Worm (Caenorhabditis elegans): ENCODE results near the gene srx-22.

Gene srx-22

ce11 chrV:722889-723288 lies 43.1 kb downstream of the srx-22 start:
- TF ChIP-seq nhr-42 (GFP tag; IDR thresholded peaks at IDR 0.05) (no peak), aha-1 (tag) (peak; percentile 95), rbr-2 (tag; optimal IDR thresholded peaks at IDR 0.05) (no peak)

- TF ChIP-seq Y5F2A.4 (GFP tag; optimal IDR thresholded peaks at IDR 0.05): peak; percentile 33
- no peak for TF ChIP-seq nhr-76 (tag; optimal IDR thresholded peaks at IDR 0.05)
- no peak for TF ChIP-seq madf-9 (GFP tag; conservative IDR thresholded peaks at IDR 0.05)
- TF ChIP-seq pha-4 (GFP tag; IDR thresholded peaks at IDR 0.05): peak; percentile 67; the same call in 1 of the 2 replicates
- TF ChIP-seq pha-4 (tag; optimal IDR thresholded peaks at IDR 0.05): no peak
- TF ChIP-seq Y75B8A.6 (GFP tag; IDR thresholded peaks at IDR 0.05): peak; percentile 69; the same call in 1 of the 2 replicates
- TF ChIP-seq nhr-41 (GFP tag; IDR thresholded peaks at IDR 0.05): 0 out of 2 replicates have a peak, but pooled peaks have one; percentile 7
- TF ChIP-seq nhr-48 (tag; optimal IDR thresholded peaks at IDR 0.05): peak; percentile 68
- TF ChIP-seq saeg-2 (GFP tag; IDR thresholded peaks at IDR 0.05): peak; percentile 74
- TF ChIP-seq ztf-7 (tag; optimal IDR thresholded peaks at IDR 0.05): peak; percentile 66
- TF ChIP-seq fkh-10 (GFP tag; optimal IDR thresholded peaks at IDR 0.05): no peak
- TF ChIP-seq nhr-102 (tag; optimal IDR thresholded peaks at IDR 0.05): peak; percentile 95
- peak; percentile 59 for TF ChIP-seq ceh-20 (GFP tag; IDR thresholded peaks at IDR 0.05)
- no peak; the same call in 1 of the 2 replicates for TF ChIP-seq tra-1 (GFP tag; IDR thresholded peaks at IDR 0.05)
- no peak for TF ChIP-seq fos-1 (tag; optimal IDR thresholded peaks at IDR 0.05)
- no peak for TF ChIP-seq nhr-25 (tag; optimal IDR thresholded peaks at IDR 0.05; ENCODE audit: borderline replicate concordance, insufficient read depth)
- no peak for TF ChIP-seq D1046.2 (GFP tag; IDR thresholded peaks at IDR 0.05)
- peak; percentile 90 for TF ChIP-seq dve-1 (tag; optimal IDR thresholded peaks at IDR 0.05; ENCODE audit: insufficient read depth)
- no peak for TF ChIP-seq lir-3 (tag; optimal IDR thresholded peaks at IDR 0.05)
- TF ChIP-seq nhr-11 (tag; optimal IDR thresholded peaks at IDR 0.05): peak; percentile 49
- TF ChIP-seq jun-1 (tag; optimal IDR thresholded peaks at IDR 0.05): no peak
- peak; percentile 32; the same call in 1 of the 2 replicates for TF ChIP-seq mdt-29 (GFP tag; IDR thresholded peaks at IDR 0.05)
- TF ChIP-seq T26A8.4 (GFP tag; IDR thresholded peaks at IDR 0.05): peak; percentile 96
- TF ChIP-seq php-3 (GFP tag; IDR thresholded peaks at IDR 0.05): peak; percentile 76; the same call in 1 of the 2 replicates
- TF ChIP-seq spr-1 (tag; optimal IDR thresholded peaks at IDR 0.05): peak; percentile 92
- peak; percentile 76 to 84 for TF ChIP-seq lsy-2 (tag; optimal IDR thresholded peaks at IDR 0.05)
- TF ChIP-seq ZK337.2 (GFP tag; IDR thresholded peaks at IDR 0.05): no peak
- TF ChIP-seq lin-1 (GFP tag; IDR thresholded peaks at IDR 0.05): no peak; the same call in 1 of the 2 replicates
- no peak for TF ChIP-seq zfp-2 (tag; optimal IDR thresholded peaks at IDR 0.05)
- TF ChIP-seq ceh-44 (GFP tag; IDR thresholded peaks at IDR 0.05): no peak
- TF ChIP-seq set-16 (GFP tag; IDR thresholded peaks at IDR 0.05): no peak
- TF ChIP-seq ctbp-1 (GFP tag; IDR thresholded peaks at IDR 0.05): no peak
- no peak for TF ChIP-seq unc-39 (tag; optimal IDR thresholded peaks at IDR 0.05)
- TF ChIP-seq hif-1 (tag; optimal IDR thresholded peaks at IDR 0.05): peak; percentile 59 to 65
- TF ChIP-seq lim-7 (GFP tag; IDR thresholded peaks at IDR 0.05): 0 out of 2 replicates have a peak, but pooled peaks have one; percentile 19
- TF ChIP-seq cey-2 (tag; optimal IDR thresholded peaks at IDR 0.05; ENCODE audit: borderline replicate concordance, insufficient read depth): no peak
- peak; percentile 58 for TF ChIP-seq lin-38 (GFP tag; IDR thresholded peaks at IDR 0.05)
- TF ChIP-seq dmd-6 (GFP tag; IDR thresholded peaks at IDR 0.05): no peak
- TF ChIP-seq mes-2 (tag; optimal IDR thresholded peaks at IDR 0.05; ENCODE audit: poor library complexity, severe bottlenecking): peak; percentile 86
- peak; percentile 13 for TF ChIP-seq gei-8 (GFP tag; optimal IDR thresholded peaks at IDR 0.05)
- no peak for TF ChIP-seq ZK546.5 (tag; optimal IDR thresholded peaks at IDR 0.05)
- TF ChIP-seq ama-1 (optimal IDR thresholded peaks at IDR 0.05): peak; percentile 99
- TF ChIP-seq daf-16 (GFP tag; optimal IDR thresholded peaks at IDR 0.05): peak; percentile 41 to 93
- peak; percentile 89 for TF ChIP-seq daf-16 (tag; optimal IDR thresholded peaks at IDR 0.05)
- peak; percentile 75 for TF ChIP-seq duxl-1 (tag; optimal IDR thresholded peaks at IDR 0.05; ENCODE audit: poor library complexity)
- TF ChIP-seq nhr-111 (GFP tag; optimal IDR thresholded peaks at IDR 0.05): no peak
These were observed 44.2 kb downstream of the srx-22 start, which contains the start of gene fbxb-72 for ce11 chrV:723895-724352. TSS of gene fbxb-72 (minus strand) at chrV:723952.
